Fruit fly (Drosophila melanogaster): ENCODE measurements around the gene CG17359.

DNA sequence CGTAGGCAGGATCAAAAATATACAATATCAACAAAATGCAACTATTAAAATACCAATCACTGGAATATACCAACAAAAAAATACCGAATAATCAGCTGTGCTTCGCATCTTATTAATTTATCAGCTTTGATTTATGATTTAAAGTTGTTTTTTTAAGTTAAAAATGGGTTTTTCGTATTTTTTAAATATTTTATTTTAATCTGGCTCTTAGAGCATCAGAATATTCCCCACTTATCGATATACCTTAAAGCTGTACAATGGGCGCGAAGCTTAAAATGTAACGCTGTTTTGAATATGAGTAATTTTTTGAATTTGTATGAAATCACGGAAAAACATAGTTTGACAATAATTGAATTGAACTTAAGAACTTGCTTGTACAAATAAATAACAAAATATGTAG, at the start of gene CG17359:
- no peak for TF ChIP-seq psq (GFP tag; optimal IDR thresholded peaks at IDR 0.05)
- TF ChIP-seq h (GFP tag; optimal IDR thresholded peaks at IDR 0.05), result no peak
- TF ChIP-seq N (GFP tag; optimal IDR thresholded peaks at IDR 0.05), result no peak
- TF ChIP-seq HLH106 (tag; optimal IDR thresholded peaks at IDR 0.05), result no peak
- TF ChIP-seq foxo (GFP tag; optimal IDR thresholded peaks at IDR 0.05), result no peak
- TF ChIP-seq pan (optimal IDR thresholded peaks at IDR 0.05), result no peak
- TF ChIP-seq CrebA (GFP tag; optimal IDR thresholded peaks at IDR 0.05; ENCODE audit: borderline replicate concordance), result no peak
- no peak for TF ChIP-seq dl (GFP tag; optimal IDR thresholded peaks at IDR 0.05; ENCODE audit: insufficient read depth in 1 of 2, partially characterized antibody in 2 of 2)
- TF ChIP-seq sage (GFP tag; optimal IDR thresholded peaks at IDR 0.05), result no peak
- no peak for TF ChIP-seq Abd-B (GFP tag; optimal IDR thresholded peaks at IDR 0.05)
- no peak for TF ChIP-seq tai (GFP tag; optimal IDR thresholded peaks at IDR 0.05)
- no peak for TF ChIP-seq Hnf4 (GFP tag; optimal IDR thresholded peaks at IDR 0.05)
- TF ChIP-seq Dif (GFP tag; optimal IDR thresholded peaks at IDR 0.05; ENCODE audit: partially characterized antibody), result no peak
